Fruit fly (Drosophila melanogaster) whole organism, embryonic: ENCODE data around the gene CG18810.
A peak's percentile ranks its signal among the peaks of the same experiment; 100 is the strongest.

Experiments
- C15 ChIP-seq: fragments of 200-800 bp; sonication (Bioruptor generic); IDR thresholded peaks from 3 replicates; pipeline ENCODE4 v1.3.6; 2022; ENCODE audit warnings: missing biosample characterization, missing genetic modification characterization
- CG11504 ChIP-seq: fragments of 200-800 bp; sonication (Bioruptor generic); optimal IDR thresholded peaks from 3 replicates; lab custom pipeline; 2019; ENCODE audit warnings: missing biosample characterization, mild to moderate bottlenecking, missing genetic modification characterization, moderate library complexity
- CG12236 ChIP-seq: fragments of 200-800 bp; sonication (Bioruptor generic); optimal IDR thresholded peaks from 2 replicates; lab custom pipeline; 2016; ENCODE audit warnings: missing biosample characterization, missing genetic modification characterization
- CG13287 ChIP-seq: fragments of 200-800 bp; sonication (Bioruptor generic); IDR thresholded peaks from 2 replicates; pipeline ENCODE4 v1.3.6; 2022; ENCODE audit warnings: missing biosample characterization, missing genetic modification characterization; ENCODE audit not compliant: partially characterized antibody
- CG13424 ChIP-seq: fragments of 200-800 bp; sonication (Bioruptor generic); optimal IDR thresholded peaks from 2 replicates; lab custom pipeline; 2019; ENCODE audit warnings: missing biosample characterization, mild to moderate bottlenecking, missing genetic modification characterization, moderate library complexity
- CG13775 ChIP-seq: fragments of 200-800 bp; sonication (Bioruptor generic); optimal IDR thresholded peaks from 3 replicates; lab custom pipeline; 2017; ENCODE audit warnings: missing biosample characterization, mild to moderate bottlenecking, missing genetic modification characterization
- CG14965 ChIP-seq: fragments of 200-800 bp; sonication (Bioruptor generic); optimal IDR thresholded peaks from 2 replicates; lab custom pipeline; 2016; ENCODE audit warnings: missing biosample characterization, missing genetic modification characterization, borderline replicate concordance
- CG17829 ChIP-seq: fragments of 200-800 bp; optimal IDR thresholded peaks from 2 replicates; lab custom pipeline; 2019; ENCODE audit warnings: missing biosample characterization, mild to moderate bottlenecking, missing genetic modification characterization, moderate library complexity
- CG2678 ChIP-seq: fragments of 200-800 bp; sonication (Bioruptor generic); optimal IDR thresholded peaks from 3 replicates; lab custom pipeline; 2019; ENCODE audit warnings: missing biosample characterization, mild to moderate bottlenecking, missing genetic modification characterization, moderate library complexity
- CG3407 ChIP-seq: fragments of 200-800 bp; sonication (Bioruptor generic); optimal IDR thresholded peaks from 2 replicates; lab custom pipeline; 2018; ENCODE audit warnings: missing biosample characterization, mild to moderate bottlenecking, missing genetic modification characterization
- CG34224 ChIP-seq: fragments of 200-800 bp; sonication (Bioruptor generic); IDR thresholded peaks from 3 replicates; pipeline ENCODE4 v1.3.6; 2022; ENCODE audit warnings: missing biosample characterization, missing genetic modification characterization; ENCODE audit not compliant: partially characterized antibody
- CG4820 ChIP-seq: fragments of 200-800 bp; sonication (Bioruptor generic); optimal IDR thresholded peaks from 3 replicates; lab custom pipeline; 2016; ENCODE audit warnings: missing biosample characterization, missing genetic modification characterization
- CG4854 ChIP-seq: fragments of 200-800 bp; sonication (Bioruptor generic); optimal IDR thresholded peaks from 2 replicates; lab custom pipeline; 2016; ENCODE audit warnings: missing biosample characterization, missing genetic modification characterization, inconsistent platforms
- CG9609 ChIP-seq: fragments of 200-800 bp; sonication (Bioruptor generic); optimal IDR thresholded peaks from 3 replicates; lab custom pipeline; 2016; ENCODE audit warnings: missing biosample characterization, missing genetic modification characterization
- CTCF ChIP-seq: fragments of 200-800 bp; sonication (Bioruptor generic); optimal IDR thresholded peaks from 2 replicates; lab custom pipeline; 2017; ENCODE audit warnings: missing biosample characterization, mild to moderate bottlenecking, missing genetic modification characterization, moderate library complexity
- Camta ChIP-seq: fragments of 200-800 bp; sonication (Bioruptor generic); optimal IDR thresholded peaks from 2 replicates; lab custom pipeline; 2016; ENCODE audit warnings: missing biosample characterization, missing genetic modification characterization
- D19A ChIP-seq: fragments of 200-800 bp; optimal IDR thresholded peaks from 3 replicates; lab custom pipeline; 2019; ENCODE audit warnings: missing biosample characterization, mild to moderate bottlenecking, missing genetic modification characterization, moderate library complexity
- Deaf1 ChIP-seq: fragments of 200-800 bp; optimal IDR thresholded peaks from 3 replicates; lab custom pipeline; 2019; ENCODE audit warnings: missing biosample characterization, mild to moderate bottlenecking, missing genetic modification characterization, moderate library complexity
- Dip2 ChIP-seq: fragments of 200-800 bp; sonication (Bioruptor generic); IDR thresholded peaks from 2 replicates; pipeline ENCODE4 v1.3.6; 2022; ENCODE audit warnings: missing biosample characterization, missing genetic modification characterization
- Elba2 ChIP-seq: fragments of 200-800 bp; sonication (Bioruptor generic); optimal IDR thresholded peaks from 3 replicates; lab custom pipeline; 2016; ENCODE audit warnings: missing biosample characterization, missing genetic modification characterization
- H2.0 ChIP-seq: fragments of 200-800 bp; sonication (Bioruptor generic); IDR thresholded peaks from 2 replicates; pipeline ENCODE4 v1.3.6; 2022; ENCODE audit warnings: missing biosample characterization, missing genetic modification characterization
- HmgZ ChIP-seq: fragments of 200-800 bp; sonication (Bioruptor generic); optimal IDR thresholded peaks from 2 replicates; lab custom pipeline; 2018; ENCODE audit warnings: missing biosample characterization, mild to moderate bottlenecking, missing genetic modification characterization
- Hmx ChIP-seq: fragments of 200-800 bp; sonication (Bioruptor generic); optimal IDR thresholded peaks from 2 replicates; lab custom pipeline; 2016; ENCODE audit warnings: missing biosample characterization, missing genetic modification characterization
- Hr78 ChIP-seq, 2 experiments: fragments of 200-800 bp in 1 of 2; fragments of >200 bp in 1 of 2; sonication (Bioruptor generic) in 1 of 2; optimal IDR thresholded peaks; 2 replicates each; lab custom pipeline; 2017 to 2019; ENCODE audit warnings: missing biosample characterization in 2 of 2, missing genetic modification characterization in 2 of 2, mild to moderate bottlenecking in 1 of 2, moderate library complexity in 1 of 2
- MESR4 ChIP-seq: fragments of 200-800 bp; sonication (Bioruptor generic); optimal IDR thresholded peaks from 2 replicates; lab custom pipeline; 2018; ENCODE audit warnings: missing biosample characterization, mild to moderate bottlenecking, missing genetic modification characterization, moderate library complexity
- Mrtf ChIP-seq: fragments of 200-800 bp; sonication (Bioruptor generic); IDR thresholded peaks from 3 replicates; pipeline ENCODE4 v1.3.6; 2022; ENCODE audit warnings: missing biosample characterization, missing genetic modification characterization
- Pdp1 ChIP-seq, 2 experiments: fragments of 200-800 bp; sonication (Bioruptor generic); optimal IDR thresholded peaks; 3 replicates each; lab custom pipeline; 2016; ENCODE audit warnings: missing biosample characterization in 2 of 2, missing genetic modification characterization in 2 of 2, mild to moderate bottlenecking in 1 of 2, moderate library complexity in 1 of 2
- Scr ChIP-seq: fragments of 200-800 bp; sonication (Bioruptor generic); IDR thresholded peaks from 2 replicates; pipeline ENCODE4 v1.3.6; 2022; ENCODE audit warnings: missing biosample characterization, missing genetic modification characterization; ENCODE audit not compliant: partially characterized antibody
- Sox100B ChIP-seq: fragments of 200-800 bp; sonication (Bioruptor generic); optimal IDR thresholded peaks from 3 replicates; lab custom pipeline; 2018; ENCODE audit warnings: missing biosample characterization, mild to moderate bottlenecking, missing genetic modification characterization
- ara ChIP-seq: fragments of 200-800 bp; sonication (Bioruptor generic); IDR thresholded peaks from 2 replicates; pipeline ENCODE4 v1.3.6; 2022; ENCODE audit warnings: missing biosample characterization, missing genetic modification characterization
- cg ChIP-seq: fragments of 200-800 bp; sonication (Bioruptor generic); optimal IDR thresholded peaks from 3 replicates; lab custom pipeline; 2019; ENCODE audit warnings: missing biosample characterization, mild to moderate bottlenecking, missing genetic modification characterization, moderate library complexity
- croc ChIP-seq: fragments of 200-800 bp; sonication (Bioruptor generic); conservative IDR thresholded peaks from 3 replicates; pipeline ENCODE4 v1.3.6; 2022; ENCODE audit warnings: missing biosample characterization, missing genetic modification characterization
- exex ChIP-seq: fragments of 200-800 bp; sonication (Bioruptor generic); optimal IDR thresholded peaks from 4 replicates; lab custom pipeline; 2018; ENCODE audit warnings: missing biosample characterization, mild to moderate bottlenecking, missing genetic modification characterization, moderate library complexity
- eyg ChIP-seq: fragments of 200-800 bp; sonication (Bioruptor generic); optimal IDR thresholded peaks from 3 replicates; lab custom pipeline; 2016; ENCODE audit warnings: missing biosample characterization, missing genetic modification characterization
- gcm2 ChIP-seq: fragments of 200-800 bp; sonication (Bioruptor generic); optimal IDR thresholded peaks from 2 replicates; lab custom pipeline; 2016; ENCODE audit warnings: missing biosample characterization, missing genetic modification characterization
- grau ChIP-seq: fragments of 200-800 bp; optimal IDR thresholded peaks from 3 replicates; lab custom pipeline; 2019; ENCODE audit warnings: missing biosample characterization, mild to moderate bottlenecking, missing genetic modification characterization, moderate library complexity
- gro ChIP-seq: fragments of 200-800 bp; sonication (Bioruptor generic); optimal IDR thresholded peaks from 2 replicates; lab custom pipeline; 2016; ENCODE audit warnings: missing biosample characterization, missing genetic modification characterization
- gsb-n ChIP-seq: fragments of 200-800 bp; sonication (Bioruptor generic); optimal IDR thresholded peaks from 3 replicates; lab custom pipeline; 2018; ENCODE audit warnings: missing biosample characterization, mild to moderate bottlenecking, missing genetic modification characterization
- lmd ChIP-seq: fragments of 200-800 bp; sonication (Bioruptor generic); IDR thresholded peaks from 2 replicates; pipeline ENCODE4 v1.3.6; 2022; ENCODE audit warnings: missing biosample characterization, missing genetic modification characterization
- lola ChIP-seq, 3 experiments: fragments of >200 bp in 2 of 3; fragments of 200-800 bp in 1 of 3; sonication (Bioruptor generic) in 1 of 3; optimal IDR thresholded peaks; 2 replicates each; lab custom pipeline; 2017 to 2019; ENCODE audit warnings: missing biosample characterization in 3 of 3, missing genetic modification characterization in 3 of 3, mild to moderate bottlenecking in 1 of 3, moderate library complexity in 1 of 3
- nmo ChIP-seq: fragments of 200-800 bp; sonication (Bioruptor generic); optimal IDR thresholded peaks from 2 replicates; lab custom pipeline; 2018; ENCODE audit warnings: missing biosample characterization, mild to moderate bottlenecking, missing genetic modification characterization, moderate library complexity
- p53 ChIP-seq: fragments of 200-800 bp; sonication (Bioruptor generic); optimal IDR thresholded peaks from 2 replicates; lab custom pipeline; 2016; ENCODE audit warnings: missing biosample characterization, missing genetic modification characterization
- phol ChIP-seq: fragments of 200-800 bp; sonication (Bioruptor generic); optimal IDR thresholded peaks from 3 replicates; lab custom pipeline; 2018; ENCODE audit warnings: missing biosample characterization, mild to moderate bottlenecking, missing genetic modification characterization, moderate library complexity
- shn ChIP-seq: fragments of 200-800 bp; sonication (Bioruptor generic); optimal IDR thresholded peaks from 3 replicates; lab custom pipeline; 2016; ENCODE audit warnings: missing biosample characterization, missing genetic modification characterization
- slp2 ChIP-seq: fragments of 200-800 bp; sonication (Bioruptor generic); optimal IDR thresholded peaks from 2 replicates; lab custom pipeline; 2016; ENCODE audit warnings: missing biosample characterization, missing genetic modification characterization
- tin ChIP-seq: fragments of 200-800 bp; sonication (Bioruptor generic); optimal IDR thresholded peaks from 3 replicates; lab custom pipeline; 2016; ENCODE audit warnings: missing biosample characterization, missing genetic modification characterization
- tio ChIP-seq: fragments of 200-800 bp; sonication (Bioruptor generic); optimal IDR thresholded peaks from 2 replicates; lab custom pipeline; 2017; ENCODE audit warnings: missing biosample characterization, missing genetic modification characterization, inconsistent platforms
- tx ChIP-seq: fragments of 200-800 bp; sonication (Bioruptor generic); optimal IDR thresholded peaks from 2 replicates; lab custom pipeline; 2016; ENCODE audit warnings: missing biosample characterization, missing genetic modification characterization
- usp ChIP-seq: fragments of >200 bp; optimal IDR thresholded peaks from 2 replicates; lab custom pipeline; 2017; ENCODE audit warnings: missing biosample characterization, missing genetic modification characterization
- vvl ChIP-seq: fragments of 200-800 bp; sonication (Bioruptor generic); IDR thresholded peaks from 2 replicates; pipeline ENCODE4 v1.3.6; 2022; ENCODE audit warnings: missing biosample characterization, missing genetic modification characterization
- zen ChIP-seq: fragments of 200-800 bp; sonication (Bioruptor generic); optimal IDR thresholded peaks from 3 replicates; lab custom pipeline; 2018; ENCODE audit warnings: missing biosample characterization, mild to moderate bottlenecking, missing genetic modification characterization, moderate library complexity

The CG18810 gene

dm6 chr2L:20681648-20682098 is 33.0 kb downstream of the CG18810 start, which contains the start of gene Cen (continued):
- TF ChIP-seq CG14965 (GFP tag; lab: Kevin White, UChicago) (no peak), eyg (GFP tag; lab: Kevin White, UChicago) (peak; percentile 13), HmgZ (no peak), tio (GFP tag; lab: Kevin White, UChicago) (peak; percentile 46), C15 (GFP tag; lab: Robert Waterston, UW) (no peak), H2.0 (GFP tag; lab: Robert Waterston, UW) (peak; percentile 45), croc (GFP tag; lab: Robert Waterston, UW) (no peak), Pdp1 (GFP tag; optimal IDR thresholded peaks at IDR 0.05; lab: Kevin White, UChicago) (peak; percentile 42 to 95), D19A (tag; lab: Kevin White, UChicago) (no peak), usp (GFP tag; lab: Kevin White, UChicago) (no peak), Elba2 (GFP tag; lab: Kevin White, UChicago) (no peak), slp2 (GFP tag; lab: Kevin White, UChicago) (no peak), Dip2 (GFP tag; lab: Robert Waterston, UW) (no peak), Hr78 (GFP tag; optimal IDR thresholded peaks at IDR 0.05; lab: Kevin White, UChicago) (no peak), CG13775 (peak; percentile 61), lmd (peak; percentile 54; the same call in 1 of the 2 replicates), CG2678 (tag; lab: Kevin White, UChicago) (no peak), gcm2 (no peak), CG4854 (no peak), CG9609 (GFP tag; lab: Kevin White, UChicago) (peak; percentile 0), Hmx (GFP tag; lab: Kevin White, UChicago) (no peak), phol (tag; lab: Kevin White, UChicago) (peak; percentile 20), CG13287 (no peak), gsb-n (tag; lab: Kevin White, UChicago) (no peak), CG4820 (GFP tag; lab: Kevin White, UChicago) (no peak), CG3407 (GFP tag; lab: Kevin White, UChicago) (no peak), MESR4 (no peak), Sox100B (GFP tag; lab: Kevin White, UChicago) (no peak), Deaf1 (no peak), CG11504 (tag; lab: Kevin White, UChicago) (no peak), exex (tag; lab: Kevin White, UChicago) (no peak), p53 (no peak), tx (no peak), CG13424 (peak; percentile 23), zen (no peak), cg (no peak), vvl (GFP tag; lab: Robert Waterston, UW) (peak; percentile 60; the same call in 1 of the 2 replicates), CG34224 (GFP tag; lab: Robert Waterston, UW) (no peak), lola (GFP tag; optimal IDR thresholded peaks at IDR 0.05; lab: Kevin White, UChicago) (no peak), CTCF (GFP tag; lab: Kevin White, UChicago) (no peak), Camta (GFP tag; lab: Kevin White, UChicago) (peak; percentile 48), Mrtf (GFP tag; lab: Robert Waterston, UW) (no peak; the same call in 2 of the 3 replicates), CG12236 (GFP tag; lab: Kevin White, UChicago) (no peak), gro (GFP tag; lab: Kevin White, UChicago) (no peak), shn (GFP tag; lab: Kevin White, UChicago) (peak; percentile 27), ara (GFP tag; lab: Robert Waterston, UW) (no peak), CG17829 (tag; lab: Kevin White, UChicago) (no peak), grau (no peak), tin (GFP tag; lab: Kevin White, UChicago) (peak; percentile 14), nmo (peak; percentile 54), Scr (no peak)
